Fruit fly (Drosophila melanogaster) whole organism: Measurements from ENCODE around the gene kirre.

Experiments
- CG8478 ChIP-seq: fragments of >200 bp; optimal IDR thresholded peaks from 2 replicates; lab custom pipeline; 2018; ENCODE audit warnings: inconsistent platforms
- Dll ChIP-seq: fragments of >200 bp; optimal IDR thresholded peaks from 2 replicates; lab custom pipeline; 2017
- EcR ChIP-seq, 2 experiments: fragments of >200 bp; optimal IDR thresholded peaks; 2 replicates each; lab custom pipeline; 2017; ENCODE audit warnings: missing biosample characterization in 2 of 2, missing genetic modification characterization in 2 of 2, missing genetic modification reagents in 2 of 2
- psq ChIP-seq: fragments of >200 bp; optimal IDR thresholded peaks from 2 replicates; lab custom pipeline; 2017
- usp ChIP-seq: fragments of >200 bp; optimal IDR thresholded peaks from 2 replicates; lab custom pipeline; 2017; ENCODE audit warnings: missing biosample characterization, missing genetic modification characterization, mixed read lengths

- TF ChIP-seq psq (lab: Kevin White, UChicago): no peak
- TF ChIP-seq EcR (GFP tag; optimal IDR thresholded peaks at IDR 0.05; lab: Kevin White, UChicago): no peak
- no peak for TF ChIP-seq CG8478 (lab: Kevin White, UChicago)
- no peak for TF ChIP-seq Dll
- TF ChIP-seq usp (GFP tag; lab: Kevin White, UChicago): no peak
Observed at dm6 chrX:2885814-2886213, 145.6 kb downstream of the kirre start, which contains the start of gene CG14419.
